Fruit fly (Drosophila melanogaster): Measurements from ENCODE around the gene SLIRP1.

SLIRP1 gene

DNA sequence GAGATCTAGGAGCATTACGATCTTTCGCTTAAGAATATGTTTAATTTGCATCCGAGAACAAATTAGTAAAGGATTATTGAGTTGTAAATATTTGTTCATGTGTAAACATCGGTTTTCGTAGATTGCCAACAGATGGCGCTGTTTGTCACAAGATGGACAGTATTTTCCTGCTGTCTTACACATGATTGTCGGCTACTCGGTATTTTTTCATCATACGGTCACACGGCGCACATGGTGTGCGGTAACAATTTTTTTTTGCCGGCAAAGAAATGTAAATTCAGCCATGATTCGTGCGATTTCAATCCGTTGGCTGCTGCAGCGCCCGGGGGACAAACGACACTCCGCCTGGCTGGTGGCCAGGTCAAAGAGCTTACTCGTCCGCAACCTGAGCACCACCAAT, 43.8 kb upstream of the SLIRP1 start, which contains the start of the genes bbx and waw (continued):
- TF ChIP-seq CG12155 (GFP tag; optimal IDR thresholded peaks at IDR 0.05) (no peak), CG10431 (GFP tag; optimal IDR thresholded peaks at IDR 0.05) (no peak), CG3065 (GFP tag; optimal IDR thresholded peaks at IDR 0.05) (no peak), wek (GFP tag; optimal IDR thresholded peaks at IDR 0.05) (peak; percentile 4), Dad (GFP tag; optimal IDR thresholded peaks at IDR 0.05) (no peak), cwo (GFP tag; optimal IDR thresholded peaks at IDR 0.05) (no peak), crc (GFP tag; optimal IDR thresholded peaks at IDR 0.05) (no peak), CG17361 (GFP tag; IDR thresholded peaks at IDR 0.05) (peak; percentile 20; the same call in 1 of the 3 replicates), Sry-δ (GFP tag; optimal IDR thresholded peaks at IDR 0.05) (peak; percentile 7), Spps (tag; optimal IDR thresholded peaks at IDR 0.05) (no peak), mirr (GFP tag; optimal IDR thresholded peaks at IDR 0.05) (peak; percentile 54), fu2 (GFP tag; optimal IDR thresholded peaks at IDR 0.05) (no peak), CG32532 (GFP tag; IDR thresholded peaks at IDR 0.05) (no peak), Oli (tag; optimal IDR thresholded peaks at IDR 0.05) (no peak), CG14050 (GFP tag; IDR thresholded peaks at IDR 0.05) (no peak), lmd (GFP tag; IDR thresholded peaks at IDR 0.05) (peak; percentile 11; the same call in 1 of the 2 replicates), grau (tag; optimal IDR thresholded peaks at IDR 0.05) (peak; percentile 18), Sin3A (optimal IDR thresholded peaks at IDR 0.05) (peak; percentile 36), CG18764 (GFP tag; optimal IDR thresholded peaks at IDR 0.05) (peak; percentile 6), fd102C (GFP tag; optimal IDR thresholded peaks at IDR 0.05) (no peak), CG2120 (GFP tag; optimal IDR thresholded peaks at IDR 0.05) (no peak), bbx (GFP tag; IDR thresholded peaks at IDR 0.05; ENCODE audit: partially characterized antibody) (peak; percentile 41; the same call in 1 of the 2 replicates), nmo (GFP tag; optimal IDR thresholded peaks at IDR 0.05) (peak; percentile 35), Jarid2 (GFP tag; optimal IDR thresholded peaks at IDR 0.05) (no peak), Lpt (GFP tag; optimal IDR thresholded peaks at IDR 0.05) (no peak), Dip2 (GFP tag; IDR thresholded peaks at IDR 0.05) (no peak), Dfd (GFP tag; optimal IDR thresholded peaks at IDR 0.05) (no peak), da (GFP tag; optimal IDR thresholded peaks at IDR 0.05) (no peak), CG3847 (GFP tag; IDR thresholded peaks at IDR 0.05) (peak; percentile 27; the same call in 1 of the 2 replicates), CG10267 (tag; optimal IDR thresholded peaks at IDR 0.05) (peak; percentile 34), sens (GFP tag) (peak; percentile 85), CG34376 (GFP tag; optimal IDR thresholded peaks at IDR 0.05) (peak; percentile 20), CG9876 (GFP tag; optimal IDR thresholded peaks at IDR 0.05) (no peak), Med (GFP tag) (peak; percentile 75), gfzf (GFP tag; optimal IDR thresholded peaks at IDR 0.05) (peak; percentile 87), CG17359 (tag; optimal IDR thresholded peaks at IDR 0.05) (peak; percentile 23), abd-A (tag; optimal IDR thresholded peaks at IDR 0.05) (no peak), CG9797 (GFP tag; optimal IDR thresholded peaks at IDR 0.05) (peak; percentile 87), salm (tag; optimal IDR thresholded peaks at IDR 0.05) (no peak), CG6689 (GFP tag; IDR thresholded peaks at IDR 0.05) (0 out of 2 replicates have a peak, but pooled peaks have one; percentile 11), dan (GFP tag; IDR thresholded peaks at IDR 0.05) (no peak), CG18262 (tag; optimal IDR thresholded peaks at IDR 0.05) (peak; percentile 3), CG17568 (GFP tag; optimal IDR thresholded peaks at IDR 0.05) (no peak), Aef1 (GFP tag; IDR thresholded peaks at IDR 0.05) (no peak), lilli (GFP tag; optimal IDR thresholded peaks at IDR 0.05) (no peak), CG11093 (GFP tag; IDR thresholded peaks at IDR 0.05) (no peak), ttk (GFP tag; IDR thresholded peaks at IDR 0.05) (no peak), Ssrp (tag; optimal IDR thresholded peaks at IDR 0.05) (no peak), CG6813 (GFP tag; optimal IDR thresholded peaks at IDR 0.05) (no peak), corto (GFP tag; optimal IDR thresholded peaks at IDR 0.05) (no peak), CG4730 (GFP tag; IDR thresholded peaks at IDR 0.05) (no peak), Eip74EF (GFP tag; optimal IDR thresholded peaks at IDR 0.05) (no peak)

Data from whole organism, embryonic.